Worm (Caenorhabditis elegans): ENCODE measurements around the gene W06G6.11.

Gene W06G6.11

ce11 chrV:16621894-16622293, 27.2 kb downstream of the W06G6.11 start (continued):
- TF ChIP-seq snpc-3.4 (tag; optimal IDR thresholded peaks at IDR 0.05) = no peak
- no peak for TF ChIP-seq mes-4 (tag; optimal IDR thresholded peaks at IDR 0.05)
- TF ChIP-seq mel-28 (tag; optimal IDR thresholded peaks at IDR 0.05; ENCODE audit: borderline replicate concordance) = no peak
- TF ChIP-seq him-1 (tag; optimal IDR thresholded peaks at IDR 0.05) = peak; percentile 83
- no peak for TF ChIP-seq bed-1 (GFP tag; IDR thresholded peaks at IDR 0.05)
- TF ChIP-seq ztf-3 (GFP tag; optimal IDR thresholded peaks at IDR 0.05) = no peak
- TF ChIP-seq T07F8.4 (tag; optimal IDR thresholded peaks at IDR 0.05) = no peak
- peak; percentile 69; the same call in 1 of the 2 replicates for TF ChIP-seq lin-26 (GFP tag; IDR thresholded peaks at IDR 0.05)
- no peak for TF ChIP-seq attf-3 (GFP tag; conservative IDR thresholded peaks at IDR 0.05)
- TF ChIP-seq snpc-4 (GFP tag; optimal IDR thresholded peaks at IDR 0.05) = no peak
- peak in 2 of 4 experiments; percentile 1 to 58 for TF ChIP-seq snpc-4 (tag; optimal IDR thresholded peaks at IDR 0.05)
- no peak for TF ChIP-seq Y53F4B.3 (GFP tag; IDR thresholded peaks at IDR 0.05)
- TF ChIP-seq egl-18 (GFP tag; IDR thresholded peaks at IDR 0.05) = no peak
- TF ChIP-seq akir-1 (GFP tag; optimal IDR thresholded peaks at IDR 0.05) = no peak
- TF ChIP-seq nhr-120 (GFP tag; IDR thresholded peaks at IDR 0.05) = no peak
- TF ChIP-seq Y67H2A.10 (GFP tag; conservative IDR thresholded peaks at IDR 0.05) = no peak
- no peak for TF ChIP-seq ztf-18 (tag; optimal IDR thresholded peaks at IDR 0.05)
- no peak for TF ChIP-seq B0336.3 (GFP tag; IDR thresholded peaks at IDR 0.05)
- no peak for TF ChIP-seq dpl-1 (GFP tag; optimal IDR thresholded peaks at IDR 0.05)
- TF ChIP-seq ccch-3 (GFP tag; optimal IDR thresholded peaks at IDR 0.05) = no peak
- TF ChIP-seq tlf-1 (GFP tag; optimal IDR thresholded peaks at IDR 0.05) = no peak
- TF ChIP-seq ceh-58 (GFP tag; IDR thresholded peaks at IDR 0.05) = no peak
- no peak for TF ChIP-seq gei-17 (GFP tag; optimal IDR thresholded peaks at IDR 0.05)
- TF ChIP-seq tbp1 (GFP tag; optimal IDR thresholded peaks at IDR 0.05) = peak; percentile 93
- 0 out of 2 replicates have a peak, but pooled peaks have one; percentile 28 for TF ChIP-seq cebp-2 (GFP tag; IDR thresholded peaks at IDR 0.05)
- no peak for TF ChIP-seq Y53G8AR.9 (GFP tag; conservative IDR thresholded peaks at IDR 0.05)
- no peak for TF ChIP-seq repo-1 (tag; optimal IDR thresholded peaks at IDR 0.05)
- no peak for TF ChIP-seq ceh-91 (GFP tag; IDR thresholded peaks at IDR 0.05)
- TF ChIP-seq B0019.2 (GFP tag; conservative IDR thresholded peaks at IDR 0.05) = no peak
- no peak for TF ChIP-seq nfya-2 (GFP tag; IDR thresholded peaks at IDR 0.05)
- TF ChIP-seq unc-130 (GFP tag; optimal IDR thresholded peaks at IDR 0.05) = no peak
- no peak for TF ChIP-seq lir-1 (GFP tag; conservative IDR thresholded peaks at IDR 0.05)
- TF ChIP-seq somi-1 (GFP tag; optimal IDR thresholded peaks at IDR 0.05) = no peak
- TF ChIP-seq zfh-2 (GFP tag; conservative IDR thresholded peaks at IDR 0.05) = no peak
- no peak for TF ChIP-seq B0035.1 (tag; optimal IDR thresholded peaks at IDR 0.05)
- no peak for TF ChIP-seq F23B12.7 (tag; optimal IDR thresholded peaks at IDR 0.05; ENCODE audit: insufficient read depth)

DNA sequence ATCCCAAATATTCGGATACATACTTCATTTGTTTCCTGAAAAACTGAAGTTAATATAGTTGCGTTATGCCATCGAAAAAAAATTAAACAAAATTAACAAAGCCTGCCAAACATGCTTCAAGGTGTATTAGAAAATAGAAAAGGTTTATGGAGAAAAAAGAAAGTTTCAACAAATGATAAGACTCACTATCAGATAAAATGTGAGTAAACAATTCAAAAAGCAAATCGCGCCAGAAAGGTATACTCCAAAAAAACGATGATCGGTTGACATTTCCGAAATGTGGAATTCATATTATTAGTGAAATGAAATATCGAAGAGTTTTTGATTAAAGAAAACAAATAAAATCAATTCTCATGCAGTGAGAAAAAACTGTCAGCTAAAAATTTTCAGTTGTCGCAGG, 28.2 kb downstream of the W06G6.11 start, which contains the start of gene Y70C5A.3:
Gene Y70C5A.3 (minus strand): TSS at position 50 of the 400 bp plus-strand sequence.
- TF ChIP-seq sdz-38 (tag; optimal IDR thresholded peaks at IDR 0.05) = no peak
- peak; percentile 22 for TF ChIP-seq nhr-80 (tag; optimal IDR thresholded peaks at IDR 0.05)
- TF ChIP-seq xnd-1 (tag; optimal IDR thresholded peaks at IDR 0.05) = no peak
- TF ChIP-seq ztf-22 (GFP tag; optimal IDR thresholded peaks at IDR 0.05) = no peak
